Worm (Caenorhabditis elegans) whole organism, mixed stage, embryonic: Measurements from ENCODE around the gene mrp-7.

Experiments
- M03D4.4 ChIP-seq: sonication (generic microtip); optimal IDR thresholded peaks from 2 replicates; lab custom pipeline; 2017; ENCODE audit warnings: mild to moderate bottlenecking, missing genetic modification characterization, missing compliant biosample characterization
- bed-3 ChIP-seq: fragments of 200-800 bp; sonication (Bioruptor generic); optimal IDR thresholded peaks from 3 replicates; lab custom pipeline; 2018; ENCODE audit warnings: mild to moderate bottlenecking, missing genetic modification characterization, moderate library complexity, missing compliant biosample characterization
- blmp-1 ChIP-seq: fragments of 150-350 bp; optimal IDR thresholded peaks from 2 replicates; lab custom pipeline; 2014; ENCODE audit warnings: missing biosample characterization, missing genetic modification characterization
- ceh-39 ChIP-seq: fragments of 150-350 bp; optimal IDR thresholded peaks from 2 replicates; lab custom pipeline; 2014; ENCODE audit warnings: missing biosample characterization, missing genetic modification characterization
- ceh-43 ChIP-seq: fragments of 200-800 bp; sonication (Bioruptor generic); optimal IDR thresholded peaks from 2 replicates; lab custom pipeline; 2018; ENCODE audit warnings: mild to moderate bottlenecking, missing genetic modification characterization, moderate library complexity, missing compliant biosample characterization
- ceh-83 ChIP-seq: fragments of 200-800 bp; sonication (Bioruptor generic); optimal IDR thresholded peaks from 2 replicates; lab custom pipeline; 2018; ENCODE audit warnings: mild to moderate bottlenecking, missing genetic modification characterization, missing compliant biosample characterization
- ces-1 ChIP-seq: fragments of 150-350 bp; optimal IDR thresholded peaks from 2 replicates; lab custom pipeline; 2014; ENCODE audit warnings: missing biosample characterization, missing genetic modification reagents, missing genetic modification characterization
- cnd-1 ChIP-seq: fragments of 200-800 bp; sonication (Bioruptor generic); optimal IDR thresholded peaks from 2 replicates; lab custom pipeline; 2018; ENCODE audit warnings: mild to moderate bottlenecking, missing genetic modification characterization, missing compliant biosample characterization
- drap-1 ChIP-seq: fragments of 200-800 bp; sonication (Bioruptor generic); optimal IDR thresholded peaks from 3 replicates; lab custom pipeline; 2018; ENCODE audit warnings: mild to moderate bottlenecking, missing genetic modification characterization, missing compliant biosample characterization
- elt-1 ChIP-seq: sonication (generic microtip); optimal IDR thresholded peaks from 2 replicates; lab custom pipeline; 2017; ENCODE audit warnings: missing genetic modification characterization, mild to moderate bottlenecking, missing compliant biosample characterization, antibody characterized with exemption, moderate library complexity, borderline replicate concordance; ENCODE audit not compliant: insufficient read depth
- elt-3 ChIP-seq: fragments of 150-350 bp; optimal IDR thresholded peaks from 2 replicates; lab custom pipeline; 2014; ENCODE audit warnings: missing biosample characterization, missing genetic modification characterization
- flh-1 ChIP-seq: fragments of 200-800 bp; sonication (Bioruptor generic); optimal IDR thresholded peaks from 2 replicates; lab custom pipeline; 2018; ENCODE audit warnings: mild to moderate bottlenecking, missing genetic modification characterization, moderate library complexity, missing compliant biosample characterization
- ham-2 ChIP-seq: fragments of 200-800 bp; sonication (Bioruptor generic); optimal IDR thresholded peaks from 2 replicates; lab custom pipeline; 2018; ENCODE audit warnings: mild to moderate bottlenecking, missing genetic modification characterization, missing compliant biosample characterization
- hlh-1 ChIP-seq: fragments of 150-350 bp; optimal IDR thresholded peaks from 2 replicates; lab custom pipeline; 2014; ENCODE audit warnings: missing biosample characterization, missing genetic modification reagents, missing genetic modification characterization
- lin-13 ChIP-seq: fragments of 150-350 bp; optimal IDR thresholded peaks from 2 replicates; lab custom pipeline; 2014; ENCODE audit warnings: missing biosample characterization, missing genetic modification characterization
- lin-32 ChIP-seq: fragments of 200-800 bp; sonication (Bioruptor generic); optimal IDR thresholded peaks from 2 replicates; lab custom pipeline; 2018; ENCODE audit warnings: mild to moderate bottlenecking, missing genetic modification characterization, missing compliant biosample characterization
- lsy-2 ChIP-seq: fragments of 150-350 bp; optimal IDR thresholded peaks from 2 replicates; lab custom pipeline; 2014; ENCODE audit warnings: missing biosample characterization, missing genetic modification characterization
- nhr-12 ChIP-seq: fragments of 150-350 bp; optimal IDR thresholded peaks from 2 replicates; lab custom pipeline; 2014; ENCODE audit warnings: missing biosample characterization, missing genetic modification characterization
- nhr-2 ChIP-seq: fragments of 150-350 bp; optimal IDR thresholded peaks from 2 replicates; lab custom pipeline; 2014; ENCODE audit warnings: missing biosample characterization, missing genetic modification characterization
- nhr-237 ChIP-seq: fragments of 150-350 bp; optimal IDR thresholded peaks from 2 replicates; lab custom pipeline; 2014; ENCODE audit warnings: missing biosample characterization, missing genetic modification characterization
- nhr-28 ChIP-seq: fragments of 150-350 bp; optimal IDR thresholded peaks from 2 replicates; lab custom pipeline; 2014; ENCODE audit warnings: missing biosample characterization, missing genetic modification characterization
- pha-4 ChIP-seq: fragments of 150-350 bp; optimal IDR thresholded peaks from 2 replicates; lab custom pipeline; 2018; ENCODE audit warnings: missing biosample characterization, missing genetic modification reagents, missing genetic modification characterization
- sem-2 ChIP-seq: fragments of 200-800 bp; sonication (Bioruptor generic); optimal IDR thresholded peaks from 2 replicates; lab custom pipeline; 2018; ENCODE audit warnings: mild to moderate bottlenecking, missing genetic modification characterization, missing compliant biosample characterization
- sptf-1 ChIP-seq: sonication (generic microtip); optimal IDR thresholded peaks from 2 replicates; lab custom pipeline; 2017; ENCODE audit warnings: mild to moderate bottlenecking, missing genetic modification characterization, moderate library complexity, missing compliant biosample characterization
- tbx-8 ChIP-seq: fragments of 200-800 bp; sonication (Bioruptor generic); optimal IDR thresholded peaks from 2 replicates; lab custom pipeline; 2018; ENCODE audit warnings: mild to moderate bottlenecking, missing genetic modification characterization, moderate library complexity, missing compliant biosample characterization
- unc-120 ChIP-seq: sonication (generic microtip); optimal IDR thresholded peaks from 2 replicates; lab custom pipeline; 2017; ENCODE audit warnings: missing genetic modification characterization, missing compliant biosample characterization; ENCODE audit not compliant: poor library complexity, severe bottlenecking
- unc-39 ChIP-seq: fragments of 150-350 bp; optimal IDR thresholded peaks from 2 replicates; lab custom pipeline; 2014; ENCODE audit warnings: missing biosample characterization, missing genetic modification characterization
- unc-62 ChIP-seq: fragments of 150-350 bp; optimal IDR thresholded peaks from 2 replicates; lab custom pipeline; 2014; ENCODE audit warnings: missing biosample characterization, missing genetic modification reagents, missing genetic modification characterization
- zip-8 ChIP-seq: fragments of 150-350 bp; optimal IDR thresholded peaks from 2 replicates; lab custom pipeline; 2014; ENCODE audit warnings: missing biosample characterization, missing genetic modification characterization

The mrp-7 gene

DNA sequence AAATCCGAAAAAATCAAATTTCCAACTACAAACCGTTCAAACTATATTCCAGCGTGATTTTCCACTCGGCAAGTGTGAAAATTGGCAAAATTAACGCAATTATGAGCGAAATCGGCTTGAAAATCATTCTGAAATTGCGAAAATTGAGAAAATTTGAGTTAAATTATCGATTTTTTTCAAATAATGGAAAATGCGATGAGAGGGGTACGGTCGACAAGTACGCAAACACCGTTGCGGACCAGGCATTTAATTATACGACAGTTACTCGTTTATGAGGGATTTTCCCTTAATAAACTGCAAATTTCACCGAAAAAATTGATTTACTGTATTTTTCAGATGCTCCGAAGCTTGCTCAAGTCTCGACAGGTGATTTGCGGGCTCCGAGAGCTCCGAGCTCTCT is 30.7 kb upstream of the mrp-7 start, which contains the start of the genes Y43F8C.7 and mrps-28:
Gene Y43F8C.7, minus strand, starts transcription at position 128 of the 400 bp plus-strand sequence.
Gene mrps-28, plus strand, starts transcription at position 337 of the 400 bp plus-strand sequence.
- no peak for TF ChIP-seq unc-62 (GFP tag; lab: Kevin White, UChicago)
- TF ChIP-seq elt-3: no peak
- peak; percentile 96 for TF ChIP-seq lsy-2
- peak; percentile 83 for TF ChIP-seq ceh-39
- TF ChIP-seq ces-1 (GFP tag; lab: Kevin White, UChicago): peak; percentile 82
- peak; percentile 48 for TF ChIP-seq lin-13 (tag; lab: Kevin White, UChicago)

DNA sequence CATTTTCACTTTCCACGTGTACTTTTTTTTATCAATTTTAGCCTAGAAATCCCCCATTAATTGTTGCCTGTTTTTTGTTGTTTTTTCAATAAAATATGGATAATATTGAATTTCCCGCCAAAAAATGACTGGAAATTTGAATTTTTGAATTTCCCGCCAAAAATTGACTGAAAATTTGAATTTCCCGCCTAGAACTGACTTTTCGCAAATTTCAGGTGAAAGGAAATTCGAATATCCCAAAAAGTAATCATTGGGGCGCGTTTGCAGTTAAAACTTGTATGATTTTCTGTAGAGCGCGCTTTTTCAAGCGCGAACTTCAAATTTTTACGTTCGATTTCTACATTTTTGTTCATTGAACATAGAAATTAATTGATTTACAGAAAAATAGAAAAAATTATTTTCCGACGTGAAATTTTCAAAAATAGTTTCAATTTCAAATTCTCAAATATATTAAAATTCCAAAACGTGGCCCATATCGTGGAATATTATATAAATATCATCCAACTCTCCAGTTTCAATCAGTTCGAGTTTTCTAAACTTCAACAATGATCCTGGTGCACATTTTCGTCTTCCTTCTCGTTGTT is 29.0 kb upstream of the mrp-7 start, which contains the start of gene Y43F8C.9:
Gene Y43F8C.9, plus strand, starts transcription at position 534 of the 584 bp plus-strand sequence.
- TF ChIP-seq unc-62 (GFP tag; lab: Kevin White, UChicago): no peak
- no peak for TF ChIP-seq ham-2
- no peak for TF ChIP-seq zip-8 (tag; lab: Kevin White, UChicago)
- TF ChIP-seq flh-1 (GFP tag; lab: Kevin White, UChicago): no peak
- TF ChIP-seq ceh-39: no peak
- no peak for TF ChIP-seq bed-3 (GFP tag; lab: Kevin White, UChicago)
- no peak for TF ChIP-seq pha-4 (tag; lab: Kevin White, UChicago)
- TF ChIP-seq sptf-1 (tag; lab: Kevin White, UChicago): no peak

DNA sequence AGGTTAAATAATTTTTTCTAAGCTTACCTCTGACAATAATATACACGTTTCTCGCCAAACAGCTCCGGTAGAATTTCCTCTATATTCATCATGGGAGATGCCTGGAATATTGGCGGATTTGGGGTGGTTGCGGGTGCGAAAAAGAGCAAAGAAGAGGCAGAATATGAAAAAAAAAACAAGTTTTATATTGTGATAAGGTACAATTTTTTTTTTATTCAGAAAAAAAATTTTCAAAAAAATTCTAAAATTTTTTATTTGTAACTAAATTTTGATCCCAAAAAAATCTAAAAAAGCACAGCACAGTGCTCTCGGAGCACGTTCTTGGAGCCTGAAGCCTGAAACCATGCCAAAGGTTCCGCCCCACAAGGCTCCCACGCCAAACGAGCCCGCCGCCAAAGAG is 19.5 kb upstream of the mrp-7 start, which contains the start of gene dmd-3:
Gene dmd-3, minus strand, starts transcription at position 101 of the 400 bp plus-strand sequence.
- no peak for TF ChIP-seq drap-1
- no peak for TF ChIP-seq unc-120
- no peak for TF ChIP-seq nhr-237 (tag; lab: Kevin White, UChicago)
- TF ChIP-seq lin-32: no peak
- no peak for TF ChIP-seq ceh-43 (GFP tag; lab: Kevin White, UChicago)
- TF ChIP-seq pha-4 (tag; lab: Kevin White, UChicago): no peak
- no peak for TF ChIP-seq blmp-1 (tag; lab: Kevin White, UChicago)
- no peak for TF ChIP-seq ceh-83

DNA sequence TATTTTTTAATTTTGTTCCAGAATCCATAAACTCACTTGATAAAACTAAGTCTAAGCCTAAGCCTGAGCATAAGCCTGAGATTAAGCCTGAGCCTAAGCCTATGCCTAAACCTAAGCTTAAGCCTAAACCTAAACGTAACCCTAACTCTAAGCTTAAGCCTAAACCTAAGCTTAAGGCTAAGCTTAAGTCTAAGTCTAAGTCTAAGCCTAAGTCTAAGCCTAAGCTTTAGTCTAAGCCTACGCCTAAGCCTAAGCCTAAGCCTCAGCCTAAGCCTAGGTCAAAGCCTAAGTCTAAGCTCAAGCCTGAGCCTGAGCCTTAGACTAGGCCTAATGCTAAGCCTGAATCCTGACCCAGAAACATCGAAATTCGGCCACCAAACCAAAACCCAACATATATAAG is 10.1 kb upstream of the mrp-7 start:
- no peak for TF ChIP-seq tbx-8 (GFP tag; lab: Kevin White, UChicago)
- no peak for TF ChIP-seq M03D4.4
- TF ChIP-seq blmp-1 (tag; lab: Kevin White, UChicago): no peak
- TF ChIP-seq nhr-28: no peak
- no peak for TF ChIP-seq bed-3 (GFP tag; lab: Kevin White, UChicago)
- TF ChIP-seq unc-62 (GFP tag; lab: Kevin White, UChicago): no peak
- TF ChIP-seq pha-4 (tag; lab: Kevin White, UChicago): no peak
- TF ChIP-seq nhr-12: no peak
- no peak for TF ChIP-seq sem-2 (GFP tag; lab: Kevin White, UChicago)
- no peak for TF ChIP-seq cnd-1 (tag; lab: Kevin White, UChicago)
- no peak for TF ChIP-seq nhr-2 (tag; lab: Kevin White, UChicago)
- no peak for TF ChIP-seq lin-13 (tag; lab: Kevin White, UChicago)
- TF ChIP-seq hlh-1: no peak
- TF ChIP-seq elt-3: no peak

DNA sequence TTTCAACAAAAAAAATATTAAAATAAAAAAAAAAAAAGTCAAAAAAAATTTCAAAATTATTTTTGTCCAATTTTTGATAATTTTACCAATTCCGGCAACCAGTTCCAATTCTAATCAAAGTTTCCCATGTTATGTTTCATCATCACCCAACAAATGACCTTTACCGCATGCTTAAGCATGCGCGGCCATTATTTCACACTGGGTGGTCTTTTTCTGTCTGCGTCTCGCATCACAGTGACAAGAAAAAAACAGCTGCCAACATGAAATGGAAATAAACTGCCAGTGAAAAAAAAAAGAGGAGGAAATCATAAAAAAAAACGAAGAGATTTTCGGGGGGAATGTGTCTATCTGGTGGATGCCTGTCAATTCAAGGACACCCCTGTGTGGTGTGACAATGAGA is 8.3 kb upstream of the mrp-7 start:
- TF ChIP-seq ces-1 (GFP tag; lab: Kevin White, UChicago): no peak
- peak; percentile 16 for TF ChIP-seq hlh-1
- TF ChIP-seq zip-8 (tag; lab: Kevin White, UChicago): no peak

DNA sequence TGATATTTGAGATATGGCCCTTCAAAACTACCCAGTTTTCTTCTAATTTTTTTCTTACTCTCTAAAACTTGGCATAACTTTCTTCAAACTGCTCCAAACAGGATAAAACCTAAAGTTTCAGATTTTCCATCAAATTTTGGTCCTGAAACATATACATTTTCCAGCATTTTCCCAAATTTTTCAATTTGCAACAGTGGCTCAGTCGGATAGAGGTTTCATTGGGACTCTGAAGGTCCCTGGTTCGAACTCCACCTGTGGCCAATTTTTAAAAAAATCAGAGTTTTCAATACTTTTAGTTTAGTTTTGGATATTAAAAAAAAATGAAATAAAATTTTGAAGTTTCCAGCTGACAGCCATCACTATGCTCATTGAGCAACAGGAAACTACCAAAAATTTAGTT is 6.9 kb upstream of the mrp-7 start:
- TF ChIP-seq unc-39: no peak
- TF ChIP-seq ceh-83: no peak
- no peak for TF ChIP-seq nhr-12
- no peak for TF ChIP-seq elt-1 (tag; lab: Kevin White, UChicago)
